Fruit fly (Drosophila melanogaster) whole organism, embryonic: ENCODE measurements around the gene CG5500.

Experiments
- Abd-B ChIP-seq: fragments of 200-800 bp; sonication (Bioruptor generic); optimal IDR thresholded peaks from 2 replicates; lab custom pipeline; 2018; ENCODE audit warnings: missing biosample characterization, mild to moderate bottlenecking, missing genetic modification characterization, moderate library complexity
- Ada2b ChIP-seq: fragments of 200-800 bp; sonication (Bioruptor generic); IDR thresholded peaks from 2 replicates; pipeline ENCODE4 v1.3.6; 2022; ENCODE audit warnings: missing biosample characterization, missing genetic modification characterization
- Awh ChIP-seq: fragments of 200-800 bp; sonication (Bioruptor generic); IDR thresholded peaks from 2 replicates; pipeline ENCODE4, ENCODE4 v1.3.6; 2022; ENCODE audit warnings: missing biosample characterization, missing genetic modification characterization
- BtbVII ChIP-seq: fragments of 200-800 bp; sonication (Bioruptor generic); optimal IDR thresholded peaks from 3 replicates; lab custom pipeline; 2017; ENCODE audit warnings: missing biosample characterization, mild to moderate bottlenecking, missing genetic modification characterization
- CG10267 ChIP-seq: fragments of 200-800 bp; sonication (Bioruptor generic); optimal IDR thresholded peaks from 2 replicates; lab custom pipeline; 2018; ENCODE audit warnings: missing biosample characterization, mild to moderate bottlenecking, missing genetic modification characterization, moderate library complexity
- CG10543 ChIP-seq: fragments of 200-800 bp; sonication (Bioruptor generic); optimal IDR thresholded peaks from 3 replicates; lab custom pipeline; 2017; ENCODE audit warnings: missing biosample characterization, mild to moderate bottlenecking, missing genetic modification characterization, moderate library complexity
- CG10565 ChIP-seq: fragments of 200-800 bp; sonication (Bioruptor generic); optimal IDR thresholded peaks from 3 replicates; lab custom pipeline; 2016; ENCODE audit warnings: missing biosample characterization, mild to moderate bottlenecking, missing genetic modification characterization
- CG12155 ChIP-seq: fragments of 200-800 bp; sonication (Bioruptor generic); optimal IDR thresholded peaks from 3 replicates; lab custom pipeline; 2016; ENCODE audit warnings: missing biosample characterization, missing genetic modification characterization
- CG14860 ChIP-seq: fragments of 200-800 bp; sonication (Bioruptor generic); IDR thresholded peaks from 3 replicates; pipeline ENCODE4 v1.3.6; 2022; ENCODE audit warnings: missing biosample characterization, missing genetic modification characterization; ENCODE audit not compliant: partially characterized antibody
- CG1603 ChIP-seq: fragments of 200-800 bp; sonication (Bioruptor generic); optimal IDR thresholded peaks from 2 replicates; lab custom pipeline; 2019; ENCODE audit warnings: missing biosample characterization, mild to moderate bottlenecking, missing genetic modification characterization, moderate library complexity
- CG2199 ChIP-seq: fragments of 200-800 bp; sonication (Bioruptor generic); IDR thresholded peaks from 3 replicates; pipeline ENCODE4 v1.3.6; 2022; ENCODE audit warnings: missing biosample characterization, missing genetic modification characterization
- CG32532 ChIP-seq: fragments of 200-800 bp; sonication (Bioruptor generic); IDR thresholded peaks from 2 replicates; pipeline ENCODE4 v1.3.6; 2022; ENCODE audit warnings: missing biosample characterization, missing genetic modification characterization
- CG4360 ChIP-seq: fragments of 200-800 bp; sonication (Bioruptor generic); IDR thresholded peaks from 2 replicates; pipeline ENCODE4 v1.3.6; 2022; ENCODE audit warnings: missing biosample characterization, missing genetic modification characterization
- CG4707 ChIP-seq: fragments of 200-800 bp; sonication (Bioruptor generic); optimal IDR thresholded peaks from 2 replicates; lab custom pipeline; 2018; ENCODE audit warnings: missing biosample characterization, mild to moderate bottlenecking, missing genetic modification characterization, moderate library complexity
- CG5245 ChIP-seq: fragments of 200-800 bp; sonication (Bioruptor generic); optimal IDR thresholded peaks from 3 replicates; lab custom pipeline; 2016; ENCODE audit warnings: missing biosample characterization, missing genetic modification characterization
- CG6654 ChIP-seq: fragments of 200-800 bp; sonication (Bioruptor generic); optimal IDR thresholded peaks from 2 replicates; lab custom pipeline; 2017; ENCODE audit warnings: missing biosample characterization, mild to moderate bottlenecking, missing genetic modification characterization
- CG6683 ChIP-seq: fragments of 200-800 bp; sonication (Bioruptor generic); optimal IDR thresholded peaks from 2 replicates; lab custom pipeline; 2017; ENCODE audit warnings: missing biosample characterization, mild to moderate bottlenecking, missing genetic modification characterization, missing genetic modification reagents
- CG7745 ChIP-seq: fragments of 200-800 bp; sonication (Bioruptor generic); optimal IDR thresholded peaks from 2 replicates; lab custom pipeline; 2018; ENCODE audit warnings: missing biosample characterization, mild to moderate bottlenecking, missing genetic modification characterization, moderate library complexity
- CG7786 ChIP-seq: fragments of 200-800 bp; sonication (Bioruptor generic); optimal IDR thresholded peaks from 2 replicates; lab custom pipeline; 2016; ENCODE audit warnings: missing biosample characterization, missing genetic modification characterization
- D19A ChIP-seq: fragments of 200-800 bp; optimal IDR thresholded peaks from 3 replicates; lab custom pipeline; 2019; ENCODE audit warnings: missing biosample characterization, mild to moderate bottlenecking, missing genetic modification characterization, moderate library complexity
- Dbx ChIP-seq: fragments of 200-800 bp; sonication (Bioruptor generic); IDR thresholded peaks from 3 replicates; pipeline ENCODE4 v1.3.6; 2022; ENCODE audit warnings: missing biosample characterization, missing genetic modification characterization
- Dek ChIP-seq: fragments of 200-800 bp; sonication (Bioruptor generic); optimal IDR thresholded peaks from 3 replicates; lab custom pipeline; 2019; ENCODE audit warnings: missing biosample characterization, mild to moderate bottlenecking, missing genetic modification characterization, moderate library complexity
- Ets65A ChIP-seq: fragments of 200-800 bp; sonication (Bioruptor generic); peaks from one replicate; lab custom pipeline; 2016; ENCODE audit warnings: missing biosample characterization, missing genetic modification characterization
- Fer1 ChIP-seq: fragments of 200-800 bp; sonication (Bioruptor generic); optimal IDR thresholded peaks from 2 replicates; lab custom pipeline; 2017; ENCODE audit warnings: missing biosample characterization, mild to moderate bottlenecking, missing genetic modification characterization
- Hey ChIP-seq: fragments of 200-800 bp; sonication (Bioruptor generic); optimal IDR thresholded peaks from 3 replicates; lab custom pipeline; 2018; ENCODE audit warnings: missing biosample characterization, mild to moderate bottlenecking, missing genetic modification characterization
- Hr78 ChIP-seq, 2 experiments: fragments of 200-800 bp in 1 of 2; fragments of >200 bp in 1 of 2; sonication (Bioruptor generic) in 1 of 2; optimal IDR thresholded peaks; 2 replicates each; lab custom pipeline; 2017 to 2019; ENCODE audit warnings: missing biosample characterization in 2 of 2, missing genetic modification characterization in 2 of 2, mild to moderate bottlenecking in 1 of 2, moderate library complexity in 1 of 2
- Hsf ChIP-seq: fragments of 200-800 bp; sonication (Bioruptor generic); optimal IDR thresholded peaks from 3 replicates; lab custom pipeline; 2016; ENCODE audit warnings: missing biosample characterization, missing genetic modification characterization
- MBD-R2 ChIP-seq: fragments of 200-800 bp; sonication (Bioruptor generic); IDR thresholded peaks from 2 replicates; pipeline ENCODE4 v1.3.6; 2022; ENCODE audit warnings: missing biosample characterization, missing genetic modification characterization
- Nf-YA ChIP-seq: fragments of 200-800 bp; sonication (Bioruptor generic); IDR thresholded peaks from 2 replicates; pipeline ENCODE4 v1.3.6; 2022; ENCODE audit warnings: missing biosample characterization, missing genetic modification characterization
- Opbp ChIP-seq: fragments of 200-800 bp; sonication (Bioruptor generic); IDR thresholded peaks from 3 replicates; pipeline ENCODE4 v1.3.6; 2022; ENCODE audit warnings: missing biosample characterization, missing genetic modification characterization; ENCODE audit not compliant: partially characterized antibody
- Rfx ChIP-seq: fragments of 200-800 bp; sonication (Bioruptor generic); IDR thresholded peaks from 2 replicates; pipeline ENCODE4 v1.3.6; 2022; ENCODE audit warnings: missing biosample characterization, missing genetic modification characterization
- Sry-β ChIP-seq: fragments of 200-800 bp; sonication (Bioruptor generic); optimal IDR thresholded peaks from 2 replicates; lab custom pipeline; 2018; ENCODE audit warnings: missing biosample characterization, mild to moderate bottlenecking, missing genetic modification characterization, moderate library complexity
- Ssrp ChIP-seq: fragments of 200-800 bp; sonication (Bioruptor generic); optimal IDR thresholded peaks from 2 replicates; lab custom pipeline; 2018; ENCODE audit warnings: missing biosample characterization, mild to moderate bottlenecking, missing genetic modification characterization, moderate library complexity
- Stat92E ChIP-seq, 3 experiments: fragments of >200 bp in 2 of 3; fragments of 200-800 bp in 1 of 3; sonication (Bioruptor generic) in 1 of 3; optimal IDR thresholded peaks; 2 replicates each; lab custom pipeline; 2017 to 2019; ENCODE audit warnings: missing biosample characterization in 3 of 3, missing genetic modification characterization in 3 of 3, mild to moderate bottlenecking in 1 of 3, moderate library complexity in 1 of 3
- ara ChIP-seq: fragments of 200-800 bp; sonication (Bioruptor generic); IDR thresholded peaks from 2 replicates; pipeline ENCODE4 v1.3.6; 2022; ENCODE audit warnings: missing biosample characterization, missing genetic modification characterization
- bcd ChIP-seq: fragments of 200-800 bp; sonication (Bioruptor generic); optimal IDR thresholded peaks from 2 replicates; lab custom pipeline; 2017; ENCODE audit warnings: missing biosample characterization, mild to moderate bottlenecking, missing genetic modification characterization
- bigmax ChIP-seq: fragments of 200-800 bp; sonication (Bioruptor generic); optimal IDR thresholded peaks from 2 replicates; lab custom pipeline; 2018; ENCODE audit warnings: missing biosample characterization, mild to moderate bottlenecking, missing genetic modification characterization
- br ChIP-seq: fragments of >200 bp; optimal IDR thresholded peaks from 2 replicates; lab custom pipeline; 2017
- cato ChIP-seq: fragments of 200-800 bp; sonication (Bioruptor generic); optimal IDR thresholded peaks from 2 replicates; lab custom pipeline; 2016; ENCODE audit warnings: missing biosample characterization, missing genetic modification characterization, borderline replicate concordance
- dysf ChIP-seq: fragments of 200-800 bp; sonication (Bioruptor generic); IDR thresholded peaks from 3 replicates; pipeline ENCODE4 v1.3.6; 2022; ENCODE audit warnings: missing biosample characterization, missing genetic modification characterization
- esg ChIP-seq: fragments of 200-800 bp; sonication (Bioruptor generic); conservative IDR thresholded peaks from 2 replicates; pipeline ENCODE4 v1.3.6; 2022; ENCODE audit warnings: missing biosample characterization, missing genetic modification characterization
- hb ChIP-seq: fragments of 200-800 bp; sonication (Bioruptor generic); IDR thresholded peaks from 3 replicates; pipeline ENCODE4 v1.3.6; 2022; ENCODE audit warnings: missing biosample characterization, missing genetic modification characterization; ENCODE audit not compliant: partially characterized antibody
- nau ChIP-seq: fragments of 200-800 bp; sonication (Bioruptor generic); optimal IDR thresholded peaks from 3 replicates; lab custom pipeline; 2017; ENCODE audit warnings: missing biosample characterization, mild to moderate bottlenecking, missing genetic modification characterization, missing genetic modification reagents
- onecut ChIP-seq: fragments of 200-800 bp; sonication (Bioruptor generic); IDR thresholded peaks from 2 replicates; pipeline ENCODE4 v1.3.6; 2022; ENCODE audit warnings: missing biosample characterization, missing genetic modification characterization
- phol ChIP-seq: fragments of 200-800 bp; sonication (Bioruptor generic); optimal IDR thresholded peaks from 3 replicates; lab custom pipeline; 2018; ENCODE audit warnings: missing biosample characterization, mild to moderate bottlenecking, missing genetic modification characterization, moderate library complexity
- pzg ChIP-seq: fragments of 200-800 bp; sonication (Bioruptor generic); optimal IDR thresholded peaks from 3 replicates; lab custom pipeline; 2018; ENCODE audit warnings: missing biosample characterization, mild to moderate bottlenecking, missing genetic modification characterization, moderate library complexity
- ssp ChIP-seq: fragments of 200-800 bp; sonication (Bioruptor generic); IDR thresholded peaks from 2 replicates; pipeline ENCODE4 v1.3.6; 2022; ENCODE audit warnings: missing biosample characterization, missing genetic modification characterization
- tap ChIP-seq: fragments of 200-800 bp; optimal IDR thresholded peaks from 3 replicates; lab custom pipeline; 2019; ENCODE audit warnings: missing biosample characterization, mild to moderate bottlenecking, missing genetic modification characterization, moderate library complexity
- zen2 ChIP-seq: fragments of 200-800 bp; sonication (Bioruptor generic); IDR thresholded peaks from 3 replicates; pipeline ENCODE4 v1.3.6; 2022; ENCODE audit warnings: missing biosample characterization, missing genetic modification characterization; ENCODE audit not compliant: partially characterized antibody
- zf30C ChIP-seq: fragments of 200-800 bp; sonication (Bioruptor generic); optimal IDR thresholded peaks from 3 replicates; lab custom pipeline; 2018; ENCODE audit warnings: missing biosample characterization, mild to moderate bottlenecking, missing genetic modification characterization

Gene CG5500

dm6 chr3R:26853699-26854098 is 22.7 kb upstream of the CG5500 start (continued):
- TF ChIP-seq CG4707 (GFP tag; lab: Kevin White, UChicago) (no peak), CG10565 (GFP tag; lab: Kevin White, UChicago) (no peak), CG6654 (no peak), D19A (tag; lab: Kevin White, UChicago) (no peak), Ssrp (no peak), ara (no peak), onecut (GFP tag; lab: Robert Waterston, UW) (no peak; the same call in 1 of the 2 replicates), CG12155 (GFP tag; lab: Kevin White, UChicago) (no peak), Hey (tag; lab: Kevin White, UChicago) (no peak), Ada2b (GFP tag; lab: Robert Waterston, UW) (peak; percentile 5; the same call in 1 of the 2 replicates), Opbp (no peak), Dbx (GFP tag; lab: Robert Waterston, UW) (no peak), Hsf (GFP tag; lab: Kevin White, UChicago) (peak; percentile 30), Stat92E (GFP tag; optimal IDR thresholded peaks at IDR 0.05; lab: Kevin White, UChicago) (no peak), Sry-β (GFP tag; lab: Kevin White, UChicago) (no peak), Dek (tag; lab: Kevin White, UChicago) (no peak), dysf (GFP tag; lab: Robert Waterston, UW) (0 out of 3 replicates have a peak, but pooled peaks have one; percentile 42), bigmax (GFP tag; lab: Kevin White, UChicago) (no peak), CG14860 (GFP tag; lab: Robert Waterston, UW) (no peak), CG4360 (GFP tag; lab: Robert Waterston, UW) (no peak), CG7745 (tag; lab: Kevin White, UChicago) (no peak), hb (GFP tag; lab: Robert Waterston, UW) (no peak), Abd-B (GFP tag; lab: Kevin White, UChicago) (peak; percentile 15), CG5245 (GFP tag; lab: Kevin White, UChicago) (no peak), br (lab: Kevin White, UChicago) (no peak), tap (tag; lab: Kevin White, UChicago) (no peak), MBD-R2 (GFP tag; lab: Robert Waterston, UW) (no peak), Awh (GFP tag; lab: Robert Waterston, UW) (no peak), CG10267 (tag; lab: Kevin White, UChicago) (no peak), CG7786 (GFP tag; lab: Kevin White, UChicago) (no peak), zen2 (no peak), CG10543 (GFP tag; lab: Kevin White, UChicago) (no peak), cato (GFP tag; lab: Kevin White, UChicago) (no peak), phol (tag; lab: Kevin White, UChicago) (no peak), zf30C (GFP tag; lab: Kevin White, UChicago) (no peak), Hr78 (GFP tag; optimal IDR thresholded peaks at IDR 0.05; lab: Kevin White, UChicago) (no peak), Ets65A (GFP tag; lab: Kevin White, UChicago) (peak; percentile 88)

dm6 chr3R:26859228-26859627 is 17.2 kb upstream of the CG5500 start:
- TF ChIP-seq esg (GFP tag; lab: Robert Waterston, UW) (peak; percentile 34; the same call in 1 of the 2 replicates), CG1603 (tag; lab: Kevin White, UChicago) (peak; percentile 51), bcd (GFP tag; lab: Kevin White, UChicago) (peak; percentile 33), Nf-YA (GFP tag; lab: Robert Waterston, UW) (peak; percentile 23; the same call in 1 of the 2 replicates), CG2199 (no peak), Awh (GFP tag; lab: Robert Waterston, UW) (peak; percentile 82), Ets65A (GFP tag; lab: Kevin White, UChicago) (peak; percentile 87), Hsf (GFP tag; lab: Kevin White, UChicago) (peak; percentile 42), pzg (GFP tag; lab: Kevin White, UChicago) (no peak), ssp (GFP tag; lab: Robert Waterston, UW) (peak; percentile 45), CG32532 (GFP tag; lab: Robert Waterston, UW) (0 out of 2 replicates have a peak, but pooled peaks have one; percentile 48), nau (no peak), Ada2b (GFP tag; lab: Robert Waterston, UW) (peak; percentile 47; the same call in 1 of the 2 replicates), CG6683 (GFP tag; lab: Kevin White, UChicago) (no peak), Fer1 (GFP tag; lab: Kevin White, UChicago) (peak; percentile 68), BtbVII (no peak), Rfx (peak; percentile 61)
